Worm (Caenorhabditis elegans): ENCODE data around the gene ZK892.5.

ZK892.5 gene

DNA sequence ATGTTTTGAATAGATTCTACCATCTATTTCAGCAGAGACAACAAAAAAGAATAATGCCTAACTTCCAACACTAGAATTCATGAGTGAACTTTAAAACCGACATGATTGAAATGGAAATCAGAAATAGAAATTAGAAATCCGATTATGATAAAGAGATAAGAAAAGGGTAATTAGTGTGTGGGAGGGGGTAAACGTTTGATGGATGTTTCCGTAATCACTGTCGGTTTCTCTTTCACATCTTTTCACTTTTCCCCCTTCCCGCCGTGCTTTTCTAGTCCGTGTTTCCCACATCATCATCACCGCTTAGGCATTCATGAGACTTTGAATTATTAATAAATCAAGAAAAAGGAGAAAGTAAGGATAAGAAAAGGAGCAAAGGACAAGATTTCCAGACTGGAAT lies 37.7 kb downstream of the ZK892.5 start:
- TF ChIP-seq snpc-4 (tag; optimal IDR thresholded peaks at IDR 0.05) (no peak), blmp-1 (tag; optimal IDR thresholded peaks at IDR 0.05) (peak; percentile 80), flh-1 (GFP tag; optimal IDR thresholded peaks at IDR 0.05) (no peak), sptf-1 (tag; optimal IDR thresholded peaks at IDR 0.05) (no peak), ham-2 (GFP tag; optimal IDR thresholded peaks at IDR 0.05) (no peak), elt-3 (tag; optimal IDR thresholded peaks at IDR 0.05) (peak; percentile 42), nhr-28 (tag; optimal IDR thresholded peaks at IDR 0.05) (no peak)

DNA sequence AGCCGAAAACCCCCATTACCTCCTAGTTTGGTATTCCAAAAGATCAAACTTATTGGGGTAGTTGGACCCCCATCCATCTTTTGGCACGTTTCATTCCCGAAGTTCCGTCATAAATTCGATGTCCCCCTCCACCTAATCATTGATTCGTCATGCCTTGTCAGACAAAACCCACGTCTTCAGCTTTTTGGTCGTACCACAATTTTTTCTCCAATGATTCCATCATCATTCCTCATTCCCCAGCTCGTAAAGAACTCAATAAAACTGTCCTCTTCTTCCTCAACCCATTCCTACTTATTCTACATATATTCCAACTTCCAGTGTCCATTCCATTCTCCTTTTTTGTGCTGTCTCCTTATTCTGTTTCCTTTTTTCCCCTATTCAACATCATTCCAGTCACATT lies 40.6 kb downstream of the ZK892.5 start, which contains the start of gene flp-4:
Gene flp-4 (plus strand): TSS at position 301 of the 400 bp plus-strand sequence.
- TF ChIP-seq ces-1 (GFP tag; optimal IDR thresholded peaks at IDR 0.05) = no peak
- TF ChIP-seq nhr-76 (tag; optimal IDR thresholded peaks at IDR 0.05) = no peak
- TF ChIP-seq hlh-1 (tag; optimal IDR thresholded peaks at IDR 0.05) = no peak
- TF ChIP-seq tbx-8 (GFP tag; optimal IDR thresholded peaks at IDR 0.05) = no peak
- TF ChIP-seq nhr-2 (tag; optimal IDR thresholded peaks at IDR 0.05) = no peak
- no peak for TF ChIP-seq unc-39 (tag; optimal IDR thresholded peaks at IDR 0.05)
- TF ChIP-seq mep-1 (tag; optimal IDR thresholded peaks at IDR 0.05) = no peak

DNA sequence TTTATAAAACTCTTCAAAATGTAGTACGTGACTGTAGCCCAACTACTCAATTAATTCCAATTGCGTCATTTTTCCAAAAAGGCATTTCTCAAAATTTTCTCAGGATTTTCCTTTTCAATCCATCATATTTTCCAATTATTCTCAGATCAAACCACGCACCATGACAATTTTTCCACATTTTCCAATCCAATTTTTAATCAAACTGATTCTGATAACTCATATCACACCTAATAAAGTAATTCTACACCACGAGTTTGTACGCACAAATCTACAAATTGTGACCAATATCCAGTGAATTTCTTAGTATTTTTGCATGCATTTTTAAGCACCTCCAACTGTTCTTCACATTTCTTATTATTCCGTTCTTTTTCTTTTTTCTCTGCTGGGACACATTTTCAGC lies 43.5 kb downstream of the ZK892.5 start:
- TF ChIP-seq lsy-2 (tag; optimal IDR thresholded peaks at IDR 0.05) = no peak
- no peak for TF ChIP-seq mls-2 (tag; optimal IDR thresholded peaks at IDR 0.05)
- no peak for TF ChIP-seq ceh-43 (GFP tag; optimal IDR thresholded peaks at IDR 0.05)
- TF ChIP-seq lin-13 (tag; optimal IDR thresholded peaks at IDR 0.05) = no peak
- no peak for TF ChIP-seq elt-3 (tag; optimal IDR thresholded peaks at IDR 0.05)
- no peak for TF ChIP-seq ces-1 (GFP tag; optimal IDR thresholded peaks at IDR 0.05)
- TF ChIP-seq nhr-12 (tag; optimal IDR thresholded peaks at IDR 0.05) = no peak
- no peak for TF ChIP-seq elt-1 (tag; optimal IDR thresholded peaks at IDR 0.05; ENCODE audit: borderline replicate concordance, insufficient read depth)
- TF ChIP-seq tbx-8 (GFP tag; optimal IDR thresholded peaks at IDR 0.05) = no peak
- no peak for TF ChIP-seq ceh-83 (GFP tag; optimal IDR thresholded peaks at IDR 0.05)
- TF ChIP-seq mab-5 (tag; optimal IDR thresholded peaks at IDR 0.05) = no peak
- TF ChIP-seq unc-39 (tag; optimal IDR thresholded peaks at IDR 0.05) = no peak
- TF ChIP-seq pha-4 (tag; optimal IDR thresholded peaks at IDR 0.05) = no peak
- no peak for TF ChIP-seq flh-1 (GFP tag; optimal IDR thresholded peaks at IDR 0.05)

DNA sequence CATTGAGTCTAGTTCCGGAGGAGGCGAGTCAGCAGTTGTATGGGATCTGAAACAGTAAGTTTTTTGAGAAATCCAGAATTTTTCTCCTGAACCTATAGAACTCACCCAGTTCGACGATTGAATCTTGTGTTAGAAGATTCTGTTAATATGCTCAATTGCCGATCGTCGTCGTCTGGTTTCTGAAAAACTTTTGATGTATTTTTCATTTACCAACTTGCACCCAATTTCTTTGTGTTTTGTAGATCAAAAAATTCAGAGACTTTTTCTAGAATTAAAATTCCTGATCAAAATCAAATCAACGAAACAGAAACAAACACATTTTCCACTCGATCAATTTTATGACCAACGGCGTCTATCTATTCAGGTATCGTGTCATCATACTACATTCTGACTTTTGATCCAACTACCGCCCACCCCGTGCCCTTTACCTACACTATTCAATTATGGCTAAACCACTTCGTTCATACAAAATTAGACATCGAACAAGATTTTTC lies 48.6 kb downstream of the ZK892.5 start, which contains the start of gene C18D1.2:
Gene C18D1.2 (plus strand): TSS at position 444 of the 494 bp plus-strand sequence.
- TF ChIP-seq elt-1 (tag; optimal IDR thresholded peaks at IDR 0.05; ENCODE audit: borderline replicate concordance, insufficient read depth) (no peak), unc-62 (GFP tag; optimal IDR thresholded peaks at IDR 0.05) (no peak), mab-5 (tag; optimal IDR thresholded peaks at IDR 0.05) (no peak), ztf-11 (tag; optimal IDR thresholded peaks at IDR 0.05) (no peak), nhr-237 (tag; optimal IDR thresholded peaks at IDR 0.05) (no peak), lin-13 (tag; optimal IDR thresholded peaks at IDR 0.05) (no peak), tbx-8 (GFP tag; optimal IDR thresholded peaks at IDR 0.05) (no peak), ceh-83 (GFP tag; optimal IDR thresholded peaks at IDR 0.05) (no peak), bed-3 (GFP tag; optimal IDR thresholded peaks at IDR 0.05) (no peak), nhr-28 (tag; optimal IDR thresholded peaks at IDR 0.05) (no peak)

Data from whole organism, mixed stage, embryonic.